Fruit fly (Drosophila melanogaster) whole organism, embryonic: ENCODE data around the gene hyd.

ENCODE experiments used
- Abd-B ChIP-seq: fragments of 200-800 bp; sonication (Bioruptor generic); optimal IDR thresholded peaks from 2 replicates; lab custom pipeline; 2018; ENCODE audit warnings: missing biosample characterization, mild to moderate bottlenecking, missing genetic modification characterization, moderate library complexity
- Atf-2 ChIP-seq: fragments of 200-800 bp; sonication (Bioruptor generic); optimal IDR thresholded peaks from 2 replicates; lab custom pipeline; 2016; ENCODE audit warnings: missing biosample characterization, missing genetic modification characterization
- CG10543 ChIP-seq: fragments of 200-800 bp; sonication (Bioruptor generic); optimal IDR thresholded peaks from 3 replicates; lab custom pipeline; 2017; ENCODE audit warnings: missing biosample characterization, mild to moderate bottlenecking, missing genetic modification characterization, moderate library complexity
- CG10654 ChIP-seq: fragments of 200-800 bp; sonication (Bioruptor generic); optimal IDR thresholded peaks from 2 replicates; lab custom pipeline; 2016; ENCODE audit warnings: missing biosample characterization, missing genetic modification characterization
- CG11695 ChIP-seq: fragments of 200-800 bp; sonication (Bioruptor generic); IDR thresholded peaks from 3 replicates; pipeline ENCODE4 v1.3.6; 2022; ENCODE audit warnings: missing biosample characterization, missing genetic modification characterization
- CG13123 ChIP-seq: fragments of 200-800 bp; sonication (Bioruptor generic); optimal IDR thresholded peaks from 2 replicates; lab custom pipeline; 2016; ENCODE audit warnings: missing biosample characterization, missing genetic modification characterization
- CG13894 ChIP-seq: fragments of 200-800 bp; sonication (Bioruptor generic); optimal IDR thresholded peaks from 3 replicates; lab custom pipeline; 2018; ENCODE audit warnings: missing biosample characterization, mild to moderate bottlenecking, missing genetic modification characterization, moderate library complexity
- CG14710 ChIP-seq: fragments of 200-800 bp; sonication (Bioruptor generic); optimal IDR thresholded peaks from 3 replicates; lab custom pipeline; 2019; ENCODE audit warnings: missing biosample characterization, mild to moderate bottlenecking, missing genetic modification characterization, moderate library complexity
- CG16813 ChIP-seq: fragments of 200-800 bp; sonication (Bioruptor generic); IDR thresholded peaks from 3 replicates; pipeline ENCODE4 v1.3.6; 2022; ENCODE audit warnings: missing biosample characterization, missing genetic modification characterization; ENCODE audit not compliant: partially characterized antibody
- CG17361 ChIP-seq: fragments of 200-800 bp; sonication (Bioruptor generic); IDR thresholded peaks from 3 replicates; pipeline ENCODE4 v1.3.6; 2022; ENCODE audit warnings: missing biosample characterization, missing genetic modification characterization
- CG18764 ChIP-seq: fragments of 200-800 bp; sonication (Bioruptor generic); optimal IDR thresholded peaks from 3 replicates; lab custom pipeline; 2016; ENCODE audit warnings: missing biosample characterization, missing genetic modification characterization
- CG2712 ChIP-seq: fragments of 200-800 bp; optimal IDR thresholded peaks from 3 replicates; lab custom pipeline; 2019; ENCODE audit warnings: missing biosample characterization, mild to moderate bottlenecking, missing genetic modification characterization, moderate library complexity
- CG30020 ChIP-seq: fragments of 200-800 bp; optimal IDR thresholded peaks from 2 replicates; lab custom pipeline; 2019; ENCODE audit warnings: missing biosample characterization, mild to moderate bottlenecking, missing genetic modification characterization, moderate library complexity
- CG30403 ChIP-seq: fragments of 200-800 bp; sonication (Bioruptor generic); optimal IDR thresholded peaks from 3 replicates; lab custom pipeline; 2016; ENCODE audit warnings: missing biosample characterization, missing genetic modification characterization
- CG30431 ChIP-seq: fragments of 200-800 bp; sonication (Bioruptor generic); optimal IDR thresholded peaks from 2 replicates; lab custom pipeline; 2017; ENCODE audit warnings: missing biosample characterization, missing genetic modification characterization
- CG31388 ChIP-seq: fragments of 200-800 bp; sonication (Bioruptor generic); optimal IDR thresholded peaks from 2 replicates; lab custom pipeline; 2016; ENCODE audit warnings: missing biosample characterization, missing genetic modification characterization
- CG5953 ChIP-seq: fragments of 200-800 bp; sonication (Bioruptor generic); IDR thresholded peaks from 2 replicates; pipeline ENCODE4 v1.3.6; 2022; ENCODE audit warnings: missing biosample characterization, missing genetic modification characterization
- CG6683 ChIP-seq: fragments of 200-800 bp; sonication (Bioruptor generic); optimal IDR thresholded peaks from 2 replicates; lab custom pipeline; 2017; ENCODE audit warnings: missing biosample characterization, mild to moderate bottlenecking, missing genetic modification characterization, missing genetic modification reagents
- CG6765 ChIP-seq: fragments of 200-800 bp; sonication (Bioruptor generic); optimal IDR thresholded peaks from 3 replicates; lab custom pipeline; 2017; ENCODE audit warnings: missing biosample characterization, mild to moderate bottlenecking, missing genetic modification characterization
- CG7271 ChIP-seq: fragments of 200-800 bp; sonication (Bioruptor generic); optimal IDR thresholded peaks from 2 replicates; lab custom pipeline; 2018; ENCODE audit warnings: missing biosample characterization, mild to moderate bottlenecking, missing genetic modification characterization, moderate library complexity
- CG7928 ChIP-seq: fragments of 200-800 bp; sonication (Bioruptor generic); optimal IDR thresholded peaks from 2 replicates; lab custom pipeline; 2017; ENCODE audit warnings: missing biosample characterization, mild to moderate bottlenecking, missing genetic modification characterization
- CG8388 ChIP-seq: fragments of 200-800 bp; sonication (Bioruptor generic); optimal IDR thresholded peaks from 2 replicates; lab custom pipeline; 2019; ENCODE audit warnings: missing biosample characterization, mild to moderate bottlenecking, missing genetic modification characterization, moderate library complexity
- D19B ChIP-seq: fragments of 200-800 bp; sonication (Bioruptor generic); optimal IDR thresholded peaks from 2 replicates; lab custom pipeline; 2017; ENCODE audit warnings: missing biosample characterization, mild to moderate bottlenecking, missing genetic modification characterization
- Eip74EF ChIP-seq, 2 experiments: fragments of 200-800 bp in 1 of 2; fragments of >200 bp in 1 of 2; sonication (Bioruptor generic) in 1 of 2; optimal IDR thresholded peaks; 2 replicates each; lab custom pipeline; 2017 to 2019; ENCODE audit warnings: missing biosample characterization in 2 of 2, missing genetic modification characterization in 2 of 2, mild to moderate bottlenecking in 1 of 2, moderate library complexity in 1 of 2
- Fer2 ChIP-seq: fragments of 200-800 bp; sonication (Bioruptor generic); optimal IDR thresholded peaks from 2 replicates; lab custom pipeline; 2018; ENCODE audit warnings: missing biosample characterization, mild to moderate bottlenecking, missing genetic modification characterization, moderate library complexity
- Hmr ChIP-seq: fragments of 200-800 bp; sonication (Bioruptor generic); optimal IDR thresholded peaks from 3 replicates; lab custom pipeline; 2017; ENCODE audit warnings: mild to moderate bottlenecking, missing biosample characterization, missing genetic modification reagents, missing genetic modification characterization
- Lim3 ChIP-seq: fragments of 200-800 bp; sonication (Bioruptor generic); IDR thresholded peaks from 2 replicates; pipeline ENCODE4 v1.3.6; 2022; ENCODE audit warnings: missing biosample characterization, missing genetic modification characterization
- Max ChIP-seq: fragments of 200-800 bp; sonication (Bioruptor generic); optimal IDR thresholded peaks from 2 replicates; lab custom pipeline; 2016; ENCODE audit warnings: missing biosample characterization, mild to moderate bottlenecking, missing genetic modification characterization
- NK7.1 ChIP-seq: fragments of 200-800 bp; sonication (Bioruptor generic); optimal IDR thresholded peaks from 3 replicates; lab custom pipeline; 2016; ENCODE audit warnings: missing biosample characterization, missing genetic modification characterization
- Nf-YB ChIP-seq: fragments of 200-800 bp; sonication (Bioruptor generic); optimal IDR thresholded peaks from 3 replicates; lab custom pipeline; 2019; ENCODE audit warnings: missing biosample characterization, mild to moderate bottlenecking, missing genetic modification characterization, moderate library complexity
- PHDP ChIP-seq: fragments of 200-800 bp; sonication (Bioruptor generic); optimal IDR thresholded peaks from 3 replicates; lab custom pipeline; 2018; ENCODE audit warnings: missing biosample characterization, mild to moderate bottlenecking, missing genetic modification characterization, moderate library complexity
- Sin3A ChIP-seq: fragments of >200 bp; optimal IDR thresholded peaks from 2 replicates; lab custom pipeline; 2018
- ase ChIP-seq: fragments of 200-800 bp; sonication (Bioruptor generic); IDR thresholded peaks from 3 replicates; pipeline ENCODE4 v1.3.6; 2022; ENCODE audit warnings: missing biosample characterization, missing genetic modification characterization
- crol ChIP-seq: fragments of 200-800 bp; sonication (Bioruptor generic); IDR thresholded peaks from 2 replicates; pipeline ENCODE4 v1.3.6; 2022; ENCODE audit warnings: missing biosample characterization, missing genetic modification characterization
- crp ChIP-seq, 2 experiments: fragments of 200-800 bp; sonication (Bioruptor generic); optimal IDR thresholded peaks; 2 replicates in 1 of 2; 3 replicates in 1 of 2; lab custom pipeline; 2017; ENCODE audit warnings: missing biosample characterization in 2 of 2, missing genetic modification characterization in 2 of 2, mild to moderate bottlenecking in 1 of 2, moderate library complexity in 1 of 2
- da ChIP-seq: fragments of 200-800 bp; sonication (Bioruptor generic); optimal IDR thresholded peaks from 2 replicates; lab custom pipeline; 2016; ENCODE audit warnings: missing biosample characterization, missing genetic modification characterization
- ems ChIP-seq: fragments of 200-800 bp; sonication (Bioruptor generic); optimal IDR thresholded peaks from 3 replicates; lab custom pipeline; 2016; ENCODE audit warnings: missing biosample characterization, missing genetic modification characterization
- exex ChIP-seq: fragments of 200-800 bp; sonication (Bioruptor generic); optimal IDR thresholded peaks from 4 replicates; lab custom pipeline; 2018; ENCODE audit warnings: missing biosample characterization, mild to moderate bottlenecking, missing genetic modification characterization, moderate library complexity
- h ChIP-seq: fragments of >200 bp; optimal IDR thresholded peaks from 2 replicates; lab custom pipeline; 2017
- hbn ChIP-seq: fragments of 200-800 bp; sonication (Bioruptor generic); IDR thresholded peaks from 2 replicates; pipeline ENCODE4 v1.3.6; 2022; ENCODE audit warnings: missing biosample characterization, missing genetic modification characterization; ENCODE audit not compliant: partially characterized antibody
- inv ChIP-seq: fragments of 200-800 bp; sonication (Bioruptor generic); IDR thresholded peaks from 2 replicates; pipeline ENCODE4 v1.3.6; 2022; ENCODE audit warnings: missing biosample characterization, missing genetic modification characterization; ENCODE audit not compliant: partially characterized antibody
- prd ChIP-seq, 3 experiments: fragments of >200 bp in 2 of 3; fragments of 200-800 bp in 1 of 3; sonication (Bioruptor generic) in 1 of 3; optimal IDR thresholded peaks in 2 of 3; IDR thresholded peaks in 1 of 3; 2 replicates in 2 of 3; 3 replicates in 1 of 3; pipeline versions ENCODE4 v1.3.6 to Lab custom; 2017 to 2022; ENCODE audit warnings: missing biosample characterization in 1 of 3, missing genetic modification characterization in 1 of 3
- so ChIP-seq: fragments of 200-800 bp; sonication (Bioruptor generic); IDR thresholded peaks from 3 replicates; pipeline ENCODE4 v1.3.6; 2022; ENCODE audit warnings: missing biosample characterization, missing genetic modification characterization
- sqz ChIP-seq: fragments of 200-800 bp; sonication (Bioruptor generic); optimal IDR thresholded peaks from 3 replicates; lab custom pipeline; 2018; ENCODE audit warnings: missing biosample characterization, mild to moderate bottlenecking, missing genetic modification characterization
- sr ChIP-seq: fragments of 200-800 bp; sonication (Bioruptor generic); IDR thresholded peaks from 3 replicates; pipeline ENCODE4 v1.3.6; 2022; ENCODE audit warnings: missing biosample characterization, missing genetic modification characterization
- sug ChIP-seq: fragments of 200-800 bp; optimal IDR thresholded peaks from 2 replicates; lab custom pipeline; 2019; ENCODE audit warnings: missing biosample characterization, mild to moderate bottlenecking, missing genetic modification characterization, moderate library complexity
- tll ChIP-seq, 2 experiments: fragments of 200-800 bp in 1 of 2; fragments of >200 bp in 1 of 2; sonication (Bioruptor generic) in 1 of 2; optimal IDR thresholded peaks; 2 replicates each; lab custom pipeline; 2017 to 2019; ENCODE audit warnings: missing biosample characterization in 2 of 2, missing genetic modification characterization in 2 of 2, mild to moderate bottlenecking in 1 of 2, moderate library complexity in 1 of 2
- tna ChIP-seq: fragments of 200-800 bp; sonication (Bioruptor generic); IDR thresholded peaks from 2 replicates; pipeline ENCODE4 v1.3.6; 2022; ENCODE audit warnings: missing biosample characterization, missing genetic modification characterization; ENCODE audit not compliant: partially characterized antibody
- usp ChIP-seq: fragments of >200 bp; optimal IDR thresholded peaks from 2 replicates; lab custom pipeline; 2017; ENCODE audit warnings: missing biosample characterization, missing genetic modification characterization
- wdn ChIP-seq: fragments of 200-800 bp; sonication (Bioruptor generic); IDR thresholded peaks from 2 replicates; pipeline ENCODE4 v1.3.6; 2022; ENCODE audit warnings: missing biosample characterization, missing genetic modification characterization

Gene hyd

dm6 chr3R:9702567-9702966 is 22.8 kb downstream of the hyd start (continued):
- TF ChIP-seq D19B = peak; percentile 79
- TF ChIP-seq usp (GFP tag; lab: Kevin White, UChicago) = no peak
- TF ChIP-seq CG11695 = no peak
- TF ChIP-seq ems (GFP tag; lab: Kevin White, UChicago) = peak; percentile 85
- no peak for TF ChIP-seq ase (GFP tag; lab: Robert Waterston, UW)
- peak; percentile 83 for TF ChIP-seq Max
- TF ChIP-seq CG10654 = peak; percentile 84
- no peak for TF ChIP-seq CG5953 (GFP tag; lab: Robert Waterston, UW)
- TF ChIP-seq sqz (GFP tag; lab: Kevin White, UChicago) = peak; percentile 89
- TF ChIP-seq CG30403 (GFP tag; lab: Kevin White, UChicago) = peak; percentile 88
- peak; percentile 70 for TF ChIP-seq CG13894 (tag; lab: Kevin White, UChicago)
- peak; percentile 60 for TF ChIP-seq sug (tag; lab: Kevin White, UChicago)
- no peak for TF ChIP-seq Sin3A (lab: Kevin White, UChicago)
- no peak for TF ChIP-seq CG17361 (GFP tag; lab: Robert Waterston, UW)
- peak; percentile 87 for TF ChIP-seq CG7271 (tag; lab: Kevin White, UChicago)
- TF ChIP-seq CG31388 (GFP tag; lab: Kevin White, UChicago) = peak; percentile 59
- TF ChIP-seq Atf-2 (GFP tag; lab: Kevin White, UChicago) = peak; percentile 84
- TF ChIP-seq Hmr = peak; percentile 93
- TF ChIP-seq sr (GFP tag; lab: Robert Waterston, UW) = no peak
- peak; percentile 95 for TF ChIP-seq PHDP
- no peak for TF ChIP-seq hbn (GFP tag; lab: Robert Waterston, UW)
- TF ChIP-seq CG6765 = peak; percentile 85
- TF ChIP-seq CG30020 = peak; percentile 17
- no peak for TF ChIP-seq wdn (GFP tag; lab: Robert Waterston, UW)
- TF ChIP-seq exex (tag; lab: Kevin White, UChicago) = peak; percentile 65
- no peak for TF ChIP-seq CG16813 (GFP tag; lab: Robert Waterston, UW)
- peak; percentile 73 for TF ChIP-seq CG13123
- TF ChIP-seq NK7.1 (GFP tag; lab: Kevin White, UChicago) = peak; percentile 82
- TF ChIP-seq CG10543 = peak; percentile 42
- peak; percentile 82 for TF ChIP-seq CG14710
- TF ChIP-seq prd (optimal IDR thresholded peaks at IDR 0.05; lab: Kevin White, UChicago) = no peak
- no peak for TF ChIP-seq prd (GFP tag; IDR thresholded peaks at IDR 0.05; lab: Robert Waterston, UW)
- TF ChIP-seq crp (GFP tag; optimal IDR thresholded peaks at IDR 0.05; lab: Kevin White, UChicago) = peak in 1 of 2 experiments; percentile 42
- no peak for TF ChIP-seq Lim3 (GFP tag; lab: Robert Waterston, UW)
- peak; percentile 76 for TF ChIP-seq Nf-YB (GFP tag; lab: Kevin White, UChicago)
- TF ChIP-seq h (lab: Kevin White, UChicago) = no peak
- TF ChIP-seq Fer2 (tag; lab: Kevin White, UChicago) = peak; percentile 51
- no peak for TF ChIP-seq tna (GFP tag; lab: Robert Waterston, UW)
- TF ChIP-seq CG6683 = peak; percentile 74
- peak; percentile 78 for TF ChIP-seq Abd-B
- TF ChIP-seq inv (GFP tag; lab: Robert Waterston, UW) = no peak
- peak; percentile 72 for TF ChIP-seq CG30431 (GFP tag; lab: Kevin White, UChicago)
- no peak for TF ChIP-seq so
- peak in 1 of 2 experiments; percentile 94 for TF ChIP-seq Eip74EF (GFP tag; optimal IDR thresholded peaks at IDR 0.05; lab: Kevin White, UChicago)
- TF ChIP-seq CG18764 (GFP tag; lab: Kevin White, UChicago) = peak; percentile 86
- TF ChIP-seq CG7928 = peak; percentile 57
- peak; percentile 91 for TF ChIP-seq CG2712 (tag; lab: Kevin White, UChicago)
- no peak for TF ChIP-seq crol (GFP tag; lab: Robert Waterston, UW)
- peak; percentile 88 for TF ChIP-seq CG8388 (GFP tag; lab: Kevin White, UChicago)
- no peak for TF ChIP-seq da
- TF ChIP-seq tll (GFP tag; optimal IDR thresholded peaks at IDR 0.05; lab: Kevin White, UChicago) = peak in 1 of 2 experiments; percentile 86
